Fruit fly (Drosophila melanogaster): ENCODE results near the gene Nrt.

Gene Nrt

DNA sequence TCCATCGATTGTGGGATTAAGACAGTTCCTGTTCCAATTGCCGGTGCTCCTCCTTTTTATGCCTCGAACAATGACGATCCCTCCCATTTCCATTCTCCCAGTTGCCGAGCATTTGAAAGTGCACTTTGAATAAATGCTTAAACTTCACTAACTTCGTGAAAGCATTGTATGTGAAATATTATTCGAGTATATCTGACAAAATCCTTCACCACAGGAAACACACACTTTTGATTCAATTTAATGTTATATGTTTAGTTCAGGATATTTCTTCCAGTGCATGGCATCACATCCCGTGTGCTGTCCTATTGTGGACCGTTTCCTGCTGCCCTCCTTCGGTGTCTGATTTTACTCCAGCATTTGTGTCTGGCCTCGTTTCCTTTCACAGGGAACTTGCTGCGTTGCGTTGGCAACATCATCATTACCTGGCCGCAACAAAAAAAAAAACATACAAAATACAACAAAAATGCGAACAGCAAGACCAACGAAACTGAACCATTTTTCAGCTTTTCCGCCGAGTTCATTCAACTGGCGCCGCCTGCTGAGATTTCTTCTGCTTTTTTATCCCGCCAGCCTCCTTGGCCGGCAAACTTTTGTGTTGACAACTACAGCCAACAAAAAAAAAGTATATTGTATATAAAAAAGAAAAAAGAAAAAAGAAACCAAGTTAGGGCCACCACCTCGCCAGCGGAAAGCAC is 13.3 kb upstream of the Nrt start:
- TF ChIP-seq CG8478 (optimal IDR thresholded peaks at IDR 0.05) = no peak
- no peak for TF ChIP-seq CTCF (optimal IDR thresholded peaks at IDR 0.05)

DNA sequence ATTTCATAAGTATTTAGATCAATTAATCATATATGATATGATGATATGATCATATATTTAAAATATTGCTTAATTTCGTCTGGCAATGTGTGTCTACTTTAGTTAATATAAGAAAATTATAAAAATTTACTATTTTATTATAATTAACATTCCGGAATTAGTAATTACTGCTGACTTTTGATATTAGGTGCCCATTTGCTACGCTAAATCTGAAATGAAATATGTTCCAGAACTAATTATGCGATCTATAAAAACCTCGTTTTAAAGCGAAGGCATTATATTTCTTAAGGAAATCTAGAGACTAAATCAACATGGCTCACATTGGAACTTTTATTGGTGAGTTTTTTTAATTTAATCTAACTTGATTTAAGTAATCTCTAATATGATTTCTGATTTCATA is 10.7 kb upstream of the Nrt start, which contains the start of gene CG42852:
Gene CG42852 (plus strand): TSS at position 301 of the 400 bp plus-strand sequence.
- TF ChIP-seq CTCF (optimal IDR thresholded peaks at IDR 0.05) (no peak), CG8478 (optimal IDR thresholded peaks at IDR 0.05) (no peak)

DNA sequence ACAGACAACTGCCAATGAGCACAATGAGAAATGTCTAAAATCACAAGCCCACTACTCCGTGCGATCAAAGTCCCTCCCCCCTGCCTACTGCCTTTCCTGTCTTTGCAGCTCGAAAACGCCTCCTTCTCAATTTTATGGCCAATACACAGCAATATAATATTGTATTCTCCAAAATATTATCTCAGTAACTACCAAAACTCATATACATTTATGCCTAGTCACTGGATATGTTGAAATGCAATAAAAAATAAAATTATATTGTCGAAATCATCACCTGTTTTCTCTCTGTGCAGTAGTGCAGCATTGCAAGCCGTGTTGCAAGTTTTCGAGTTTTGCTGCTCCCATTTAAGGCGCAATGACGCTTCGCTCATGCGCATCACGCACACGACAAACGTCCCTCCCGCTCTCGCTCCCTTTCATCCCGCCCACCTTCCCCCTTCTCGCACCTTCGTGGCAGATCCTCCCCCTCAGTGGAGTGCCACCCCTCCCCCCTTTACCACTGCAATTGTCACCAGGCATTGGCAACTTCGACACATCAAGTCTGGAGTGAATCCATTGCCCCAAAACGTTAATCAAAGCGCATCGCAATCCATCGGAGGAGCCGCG is 7.3 kb upstream of the Nrt start:
- TF ChIP-seq CG8478 (optimal IDR thresholded peaks at IDR 0.05) = no peak
- no peak for TF ChIP-seq CTCF (optimal IDR thresholded peaks at IDR 0.05)

dm6 chr3L:16759483-16759882 is 6.4 kb upstream of the Nrt start:
- no peak for TF ChIP-seq CTCF (optimal IDR thresholded peaks at IDR 0.05)
- TF ChIP-seq CG8478 (optimal IDR thresholded peaks at IDR 0.05) = no peak

- TF ChIP-seq CTCF (optimal IDR thresholded peaks at IDR 0.05) = no peak
- no peak for TF ChIP-seq CG8478 (optimal IDR thresholded peaks at IDR 0.05)
These were observed 5.6 kb upstream of the Nrt start for dm6 chr3L:16760274-16760673.

DNA sequence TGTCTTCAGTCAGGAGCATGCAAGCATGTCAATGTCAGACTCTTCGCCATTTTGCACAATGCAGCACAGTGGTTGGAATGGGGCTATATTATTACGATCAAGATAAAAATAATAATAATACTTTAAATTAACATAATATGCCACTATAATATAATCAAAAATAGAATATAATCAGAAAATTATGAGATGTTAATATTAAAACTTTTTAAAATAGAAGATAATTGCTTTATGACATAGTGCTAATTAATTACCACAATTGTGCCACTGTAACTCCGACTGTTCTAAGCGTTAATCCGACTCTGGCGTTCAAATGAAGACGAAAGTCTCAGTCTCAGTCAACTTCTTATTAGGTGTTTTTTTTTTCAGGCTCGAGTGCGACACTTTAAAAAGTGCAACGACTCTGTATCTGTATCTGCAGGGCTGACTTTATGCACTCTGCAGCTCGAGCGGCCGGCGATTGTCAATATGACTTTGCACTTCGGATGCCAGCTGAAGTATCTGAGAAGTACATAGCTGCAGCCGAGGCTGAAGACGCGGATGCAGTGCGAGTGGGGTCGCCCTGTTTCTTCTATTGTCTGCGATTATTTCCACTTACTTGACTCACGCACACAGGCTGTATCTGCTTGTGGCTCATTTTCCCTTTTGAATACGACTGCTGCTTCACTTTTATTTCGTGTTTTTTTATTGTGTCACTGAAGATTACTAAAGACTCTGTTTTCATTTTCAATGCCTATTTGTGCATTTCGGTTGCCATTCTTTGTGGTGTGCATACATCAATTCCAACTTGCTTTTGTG is 3.5 kb upstream of the Nrt start:
- no peak for TF ChIP-seq CTCF (optimal IDR thresholded peaks at IDR 0.05)
- no peak for TF ChIP-seq CG8478 (optimal IDR thresholded peaks at IDR 0.05)

dm6 chr3L:16766901-16767300 is 1.0 kb downstream of the Nrt start:
- TF ChIP-seq CTCF (optimal IDR thresholded peaks at IDR 0.05) = no peak
- no peak for TF ChIP-seq CG8478 (optimal IDR thresholded peaks at IDR 0.05)

- TF ChIP-seq CG8478 (optimal IDR thresholded peaks at IDR 0.05) (no peak), CTCF (optimal IDR thresholded peaks at IDR 0.05) (no peak)
These were observed 2.3 kb downstream of the Nrt start for dm6 chr3L:16768001-16768652.

dm6 chr3L:16769866-16770265 is 4.0 kb downstream of the Nrt start:
- TF ChIP-seq CG8478 (optimal IDR thresholded peaks at IDR 0.05) (no peak), CTCF (optimal IDR thresholded peaks at IDR 0.05) (peak; percentile 88 to 94)

DNA sequence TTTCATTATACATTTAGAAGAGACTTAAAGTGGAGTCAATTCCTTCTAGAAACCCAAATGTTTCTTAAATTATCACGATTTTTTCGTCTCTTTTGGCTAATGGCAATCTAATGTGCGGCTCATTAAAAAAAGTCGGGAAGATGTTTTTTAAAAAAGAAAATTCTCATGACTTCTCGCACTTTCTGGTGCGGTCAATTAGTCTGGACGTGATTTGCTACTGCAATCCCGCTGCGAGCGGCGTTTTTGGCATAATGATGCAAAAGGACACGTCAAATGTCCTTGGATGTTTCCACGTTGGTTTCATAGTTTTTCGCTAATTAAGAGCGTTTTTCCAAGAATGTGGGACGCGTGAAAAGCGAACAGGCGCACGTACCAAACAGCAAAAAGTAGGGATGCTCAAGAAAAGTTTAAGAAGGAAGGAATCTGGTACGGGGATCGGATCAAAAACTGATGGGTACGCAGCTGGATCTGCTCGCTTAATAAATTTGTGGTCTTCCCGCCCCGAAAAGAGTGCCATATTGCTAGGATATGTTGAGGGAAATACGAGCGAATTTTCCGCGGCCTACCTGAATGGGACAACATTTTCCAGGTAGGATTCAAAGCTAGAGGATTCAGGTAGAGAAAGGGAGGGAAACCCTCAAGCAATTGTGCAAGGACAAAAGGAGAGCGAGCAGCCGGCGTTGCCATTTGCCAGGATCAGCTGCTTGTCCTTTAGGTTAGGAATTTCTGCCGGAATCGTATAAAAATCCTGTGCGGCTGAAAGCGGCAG is 7.1 kb downstream of the Nrt start:
- TF ChIP-seq CG8478 (optimal IDR thresholded peaks at IDR 0.05) (no peak), CTCF (optimal IDR thresholded peaks at IDR 0.05) (no peak)

- no peak for TF ChIP-seq CG8478 (optimal IDR thresholded peaks at IDR 0.05)
- TF ChIP-seq CTCF (optimal IDR thresholded peaks at IDR 0.05) = no peak
These were observed 13.9 kb downstream of the Nrt start, which contains the start of the genes mus302 and CG9705 for dm6 chr3L:16779704-16780173. Gene mus302 (minus strand): TSS chr3L:16779736. Gene CG9705 (plus strand): TSS chr3L:16780100.

- TF ChIP-seq CG8478 (optimal IDR thresholded peaks at IDR 0.05) (no peak), CTCF (optimal IDR thresholded peaks at IDR 0.05) (no peak)
These were observed 14.4 kb downstream of the Nrt start for dm6 chr3L:16780317-16780716.

DNA sequence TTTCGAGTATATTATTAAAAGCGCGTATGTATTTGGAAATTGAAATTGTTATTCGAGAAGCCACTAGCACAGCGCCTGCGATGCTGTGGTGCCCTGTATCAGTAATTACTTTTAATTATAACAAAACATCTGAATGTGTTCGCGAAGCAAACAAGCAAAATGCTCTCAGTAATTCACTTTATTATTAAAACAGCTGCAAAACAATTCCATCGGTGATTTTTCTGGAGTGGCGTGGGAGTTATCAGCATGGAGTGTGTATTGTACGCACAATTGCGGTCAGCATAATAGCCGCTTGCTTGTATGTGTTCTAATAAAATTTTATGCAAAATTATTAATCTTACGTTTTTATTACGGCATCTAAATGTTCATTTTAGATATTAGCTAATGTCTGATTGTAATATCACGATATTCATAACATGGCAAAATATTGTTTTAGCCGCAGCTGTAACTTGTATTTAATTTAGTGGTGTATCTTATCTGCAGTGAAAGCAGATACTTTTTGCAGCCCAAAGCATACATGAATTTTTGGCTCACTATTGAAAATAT is 16.4 kb downstream of the Nrt start:
- no peak for TF ChIP-seq CG8478 (optimal IDR thresholded peaks at IDR 0.05)
- no peak for TF ChIP-seq CTCF (optimal IDR thresholded peaks at IDR 0.05)

- TF ChIP-seq CG8478 (optimal IDR thresholded peaks at IDR 0.05) = no peak
- TF ChIP-seq CTCF (optimal IDR thresholded peaks at IDR 0.05) = no peak
These were observed 16.9 kb downstream of the Nrt start, which contains the start of gene CG9706 for dm6 chr3L:16782789-16783188. Gene CG9706 (plus strand): TSS chr3L:16783010.
